Worm (Caenorhabditis elegans) whole organism, early embryonic: Measurements from ENCODE around the gene T05B9.2.

Source experiments
- B0310.2 ChIP-seq: sonication (generic microtip); optimal IDR thresholded peaks from 2 replicates; lab custom pipeline; 2016; ENCODE audit warnings: mild to moderate bottlenecking, missing genetic modification characterization, missing compliant biosample characterization
- F13C5.2 ChIP-seq: sonication (generic microtip); optimal IDR thresholded peaks from 2 replicates; lab custom pipeline; 2017; ENCODE audit warnings: mild to moderate bottlenecking, missing genetic modification characterization, inconsistent platforms, missing compliant biosample characterization
- aly-1 ChIP-seq: sonication (generic microtip); optimal IDR thresholded peaks from 2 replicates; lab custom pipeline; 2016; ENCODE audit warnings: missing genetic modification characterization, missing compliant biosample characterization
- ama-1 ChIP-seq: fragments of 150-350 bp; optimal IDR thresholded peaks from 2 replicates; lab custom pipeline; 2014
- ceh-13 ChIP-seq: fragments of 200-800 bp; sonication (Bioruptor generic); optimal IDR thresholded peaks from 2 replicates; lab custom pipeline; 2018; ENCODE audit warnings: mild to moderate bottlenecking, missing genetic modification characterization, missing compliant biosample characterization
- ceh-36 ChIP-seq: sonication (generic microtip); optimal IDR thresholded peaks from 2 replicates; lab custom pipeline; 2016; ENCODE audit warnings: missing genetic modification characterization, inconsistent platforms, missing compliant biosample characterization
- ets-7 ChIP-seq: sonication (generic microtip); optimal IDR thresholded peaks from 2 replicates; lab custom pipeline; 2016; ENCODE audit warnings: missing genotype, missing genetic modification characterization, missing compliant biosample characterization
- flt-1 ChIP-seq: fragments of 200-800 bp; sonication (Bioruptor generic); IDR thresholded peaks from 2 replicates; pipeline ENCODE4 v1.3.6; 2022; ENCODE audit warnings: missing genetic modification characterization, missing compliant biosample characterization
- hmbx-1 ChIP-seq: sonication (generic microtip); optimal IDR thresholded peaks from 2 replicates; lab custom pipeline; 2016; ENCODE audit warnings: mild to moderate bottlenecking, missing genetic modification characterization, missing compliant biosample characterization
- hmg-4 ChIP-seq: fragments of 200-800 bp; sonication (Bioruptor generic); optimal IDR thresholded peaks from 2 replicates; lab custom pipeline; 2018; ENCODE audit warnings: mild to moderate bottlenecking, missing genetic modification characterization, missing compliant biosample characterization
- hnd-1 ChIP-seq: sonication (generic microtip); optimal IDR thresholded peaks from 2 replicates; lab custom pipeline; 2016; ENCODE audit warnings: missing genetic modification characterization, missing compliant biosample characterization
- pes-1 ChIP-seq: fragments of 200-800 bp; sonication (Bioruptor generic); IDR thresholded peaks from 2 replicates; pipeline ENCODE4 v1.3.6; 2022; ENCODE audit warnings: missing genetic modification reagents, missing genetic modification characterization, missing compliant biosample characterization
- scrt-1 ChIP-seq: fragments of 200-800 bp; sonication (Bioruptor generic); IDR thresholded peaks from 2 replicates; pipeline ENCODE4 v1.3.6; 2022; ENCODE audit warnings: missing genetic modification characterization, missing compliant biosample characterization
- sea-1 ChIP-seq: fragments of 200-800 bp; sonication (Bioruptor generic); conservative IDR thresholded peaks from 2 replicates; pipeline ENCODE4 v1.3.6; 2022; ENCODE audit warnings: missing genetic modification characterization, missing compliant biosample characterization
- tbx-11 ChIP-seq: fragments of 200-800 bp; sonication (Bioruptor generic); IDR thresholded peaks from 2 replicates; pipeline ENCODE4 v1.3.6; 2022; ENCODE audit warnings: missing genetic modification characterization, missing compliant biosample characterization
- tbx-37 ChIP-seq: fragments of 200-800 bp; sonication (Bioruptor generic); conservative IDR thresholded peaks from 2 replicates; pipeline ENCODE4 v1.3.6; 2022; ENCODE audit warnings: missing genetic modification reagents, missing genetic modification characterization, missing compliant biosample characterization
- tra-4 ChIP-seq: sonication (generic microtip); optimal IDR thresholded peaks from 2 replicates; lab custom pipeline; 2017; ENCODE audit warnings: missing genetic modification characterization, missing compliant biosample characterization

The T05B9.2 gene

ce11 chrII:11240963-11241362 is 14.7 kb upstream of the T05B9.2 start:
- TF ChIP-seq tbx-37 (GFP tag; lab: Robert Waterston, UW), result no peak
- no peak for TF ChIP-seq tbx-11
- TF ChIP-seq B0310.2 (tag; lab: Kevin White, UChicago), result no peak
- no peak for TF ChIP-seq flt-1 (GFP tag; lab: Robert Waterston, UW)
- no peak for TF ChIP-seq hmbx-1 (tag; lab: Kevin White, UChicago)
- TF ChIP-seq hmg-4 (GFP tag; lab: Kevin White, UChicago), result no peak
- no peak for TF ChIP-seq ceh-36 (tag; lab: Kevin White, UChicago)
- no peak for TF ChIP-seq hnd-1 (tag; lab: Kevin White, UChicago)
- TF ChIP-seq sea-1 (GFP tag; lab: Robert Waterston, UW), result no peak
- no peak for TF ChIP-seq tra-4 (tag; lab: Kevin White, UChicago)
- no peak for TF ChIP-seq pes-1 (GFP tag; lab: Robert Waterston, UW)
- no peak for TF ChIP-seq ets-7 (tag; lab: Kevin White, UChicago)
- TF ChIP-seq ceh-13 (GFP tag; lab: Kevin White, UChicago), result no peak
- no peak for TF ChIP-seq aly-1 (tag; lab: Kevin White, UChicago)
- TF ChIP-seq F13C5.2 (tag; lab: Kevin White, UChicago), result no peak
- no peak for TF ChIP-seq scrt-1 (GFP tag; lab: Robert Waterston, UW)
- no peak for TF ChIP-seq ama-1 (lab: Kevin White, UChicago)

ce11 chrII:11241497-11241896 is 14.1 kb upstream of the T05B9.2 start:
- TF ChIP-seq aly-1 (tag; lab: Kevin White, UChicago) (no peak), tbx-11 (no peak), pes-1 (GFP tag; lab: Robert Waterston, UW) (no peak), ceh-36 (tag; lab: Kevin White, UChicago) (no peak), hnd-1 (tag; lab: Kevin White, UChicago) (no peak), scrt-1 (GFP tag; lab: Robert Waterston, UW) (no peak), ets-7 (tag; lab: Kevin White, UChicago) (no peak), ceh-13 (GFP tag; lab: Kevin White, UChicago) (no peak), flt-1 (GFP tag; lab: Robert Waterston, UW) (no peak), ama-1 (lab: Kevin White, UChicago) (no peak), tbx-37 (GFP tag; lab: Robert Waterston, UW) (no peak), hmbx-1 (tag; lab: Kevin White, UChicago) (no peak), F13C5.2 (tag; lab: Kevin White, UChicago) (no peak), sea-1 (GFP tag; lab: Robert Waterston, UW) (no peak), tra-4 (tag; lab: Kevin White, UChicago) (no peak)

ce11 chrII:11242918-11243317 is 12.7 kb upstream of the T05B9.2 start:
- no peak for TF ChIP-seq hnd-1 (tag; lab: Kevin White, UChicago)
- no peak for TF ChIP-seq tbx-11

ce11 chrII:11246506-11246905 is 9.1 kb upstream of the T05B9.2 start:
- TF ChIP-seq F13C5.2 (tag; lab: Kevin White, UChicago) (no peak), ceh-13 (GFP tag; lab: Kevin White, UChicago) (no peak), hmbx-1 (tag; lab: Kevin White, UChicago) (no peak), flt-1 (GFP tag; lab: Robert Waterston, UW) (no peak), aly-1 (tag; lab: Kevin White, UChicago) (no peak), hmg-4 (GFP tag; lab: Kevin White, UChicago) (no peak), tbx-37 (GFP tag; lab: Robert Waterston, UW) (no peak), sea-1 (GFP tag; lab: Robert Waterston, UW) (no peak), scrt-1 (GFP tag; lab: Robert Waterston, UW) (no peak), tbx-11 (no peak), tra-4 (tag; lab: Kevin White, UChicago) (no peak), B0310.2 (tag; lab: Kevin White, UChicago) (no peak), hnd-1 (tag; lab: Kevin White, UChicago) (no peak), pes-1 (GFP tag; lab: Robert Waterston, UW) (no peak), ets-7 (tag; lab: Kevin White, UChicago) (no peak), ceh-36 (tag; lab: Kevin White, UChicago) (no peak), ama-1 (lab: Kevin White, UChicago) (no peak)

- TF ChIP-seq sea-1 (GFP tag; lab: Robert Waterston, UW) (no peak), ets-7 (tag; lab: Kevin White, UChicago) (no peak), scrt-1 (GFP tag; lab: Robert Waterston, UW) (no peak), aly-1 (tag; lab: Kevin White, UChicago) (no peak), hnd-1 (tag; lab: Kevin White, UChicago) (no peak), B0310.2 (tag; lab: Kevin White, UChicago) (no peak)
Measured at ce11 chrII:11247414-11247813, 8.2 kb upstream of the T05B9.2 start, which contains the start of gene T06D8.10. Gene T06D8.10 (minus strand): TSS chrII:11247514.

- TF ChIP-seq pes-1 (GFP tag; lab: Robert Waterston, UW), result no peak
- TF ChIP-seq F13C5.2 (tag; lab: Kevin White, UChicago), result no peak
- no peak for TF ChIP-seq tbx-37 (GFP tag; lab: Robert Waterston, UW)
- TF ChIP-seq ceh-36 (tag; lab: Kevin White, UChicago), result no peak
- TF ChIP-seq B0310.2 (tag; lab: Kevin White, UChicago), result no peak
- no peak for TF ChIP-seq sea-1 (GFP tag; lab: Robert Waterston, UW)
- no peak for TF ChIP-seq flt-1 (GFP tag; lab: Robert Waterston, UW)
- TF ChIP-seq scrt-1 (GFP tag; lab: Robert Waterston, UW), result no peak
- no peak for TF ChIP-seq hnd-1 (tag; lab: Kevin White, UChicago)
- TF ChIP-seq hmbx-1 (tag; lab: Kevin White, UChicago), result no peak
- TF ChIP-seq ama-1 (lab: Kevin White, UChicago), result no peak
- TF ChIP-seq hmg-4 (GFP tag; lab: Kevin White, UChicago), result no peak
- no peak for TF ChIP-seq ets-7 (tag; lab: Kevin White, UChicago)
- no peak for TF ChIP-seq tbx-11
- no peak for TF ChIP-seq tra-4 (tag; lab: Kevin White, UChicago)
- no peak for TF ChIP-seq aly-1 (tag; lab: Kevin White, UChicago)
- no peak for TF ChIP-seq ceh-13 (GFP tag; lab: Kevin White, UChicago)
Measured at ce11 chrII:11259766-11260165, 4.1 kb downstream of the T05B9.2 start.
